Worm (Caenorhabditis elegans): Measurements from ENCODE around the gene srz-102.

srz-102 gene

ce11 chrV:16695499-16695898, 8.2 kb downstream of the srz-102 start:
- TF ChIP-seq nhr-84 (tag; optimal IDR thresholded peaks at IDR 0.05) (no peak), efl-1 (optimal IDR thresholded peaks at IDR 0.05) (no peak), efl-1 (GFP tag; optimal IDR thresholded peaks at IDR 0.05 in 1 of 2) (peak in 1 of 2 experiments; percentile 79), mdl-1 (tag; optimal IDR thresholded peaks at IDR 0.05) (no peak), sptf-1 (tag; optimal IDR thresholded peaks at IDR 0.05) (no peak), mef-2 (tag; optimal IDR thresholded peaks at IDR 0.05) (no peak)

DNA sequence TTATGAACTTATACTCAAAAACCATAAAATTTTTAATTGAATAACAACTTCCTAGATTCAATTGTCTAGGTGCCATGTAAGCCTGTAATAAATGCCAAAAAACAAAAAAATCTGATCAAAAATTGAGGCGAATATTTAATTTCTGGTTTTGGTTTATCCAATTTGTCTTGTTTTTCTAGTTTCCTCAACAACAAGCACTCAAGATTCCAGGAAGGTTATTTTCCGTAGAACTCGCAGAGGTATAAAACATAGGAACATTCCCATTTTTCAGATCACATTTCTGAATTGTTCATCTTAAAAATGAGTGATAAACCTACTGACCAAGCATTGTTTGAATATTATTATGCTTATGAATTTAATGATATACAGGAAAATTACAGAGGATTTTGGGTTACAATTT, 9.9 kb downstream of the srz-102 start, which contains the start of gene srw-41:
Gene srw-41, plus strand, starts transcription at position 301 of the 400 bp plus-strand sequence.
- TF ChIP-seq egl-27 (tag; optimal IDR thresholded peaks at IDR 0.05) (no peak), lin-35 (GFP tag; optimal IDR thresholded peaks at IDR 0.05) (no peak), snpc-4 (tag; optimal IDR thresholded peaks at IDR 0.05) (no peak), lin-13 (GFP tag; optimal IDR thresholded peaks at IDR 0.05) (no peak), ets-5 (GFP tag; IDR thresholded peaks at IDR 0.05) (no peak), unc-86 (tag; optimal IDR thresholded peaks at IDR 0.05) (no peak), zip-4 (GFP tag; optimal IDR thresholded peaks at IDR 0.05) (no peak), fos-1 (tag; optimal IDR thresholded peaks at IDR 0.05) (no peak), Y116A8C.19 (tag; optimal IDR thresholded peaks at IDR 0.05; ENCODE audit: borderline replicate concordance) (no peak), efl-1 (optimal IDR thresholded peaks at IDR 0.05) (no peak), efl-1 (GFP tag; optimal IDR thresholded peaks at IDR 0.05 in 1 of 2) (no peak)

ce11 chrV:16699752-16700259, 12.5 kb downstream of the srz-102 start, which contains the start of gene Y70C5C.1:
Gene Y70C5C.1, plus strand, starts transcription at chrV:16700209.
- TF ChIP-seq efl-1 (optimal IDR thresholded peaks at IDR 0.05) (no peak), efl-1 (GFP tag; optimal IDR thresholded peaks at IDR 0.05 in 1 of 2) (peak in 1 of 2 experiments; percentile 85), ces-1 (GFP tag; optimal IDR thresholded peaks at IDR 0.05) (no peak)

ce11 chrV:16706549-16706948, 19.2 kb downstream of the srz-102 start, which contains the start of gene clec-9:
Gene clec-9, minus strand, starts transcription at chrV:16706649.
- TF ChIP-seq lin-39 (tag; optimal IDR thresholded peaks at IDR 0.05) (no peak), skn-1 (tag; optimal IDR thresholded peaks at IDR 0.05) (no peak), fos-1 (tag; optimal IDR thresholded peaks at IDR 0.05) (no peak), tbx-2 (tag; optimal IDR thresholded peaks at IDR 0.05) (no peak), alr-1 (tag; optimal IDR thresholded peaks at IDR 0.05; ENCODE audit: borderline replicate concordance) (no peak), zag-1 (tag; optimal IDR thresholded peaks at IDR 0.05) (no peak), C04F5.9 (tag; optimal IDR thresholded peaks at IDR 0.05) (no peak), lin-15B (tag; optimal IDR thresholded peaks at IDR 0.05) (no peak), ets-5 (GFP tag; IDR thresholded peaks at IDR 0.05) (no peak), ceh-8 (GFP tag; optimal IDR thresholded peaks at IDR 0.05) (no peak), unc-86 (tag; optimal IDR thresholded peaks at IDR 0.05) (no peak), ceh-88 (GFP tag; IDR thresholded peaks at IDR 0.05) (no peak), zip-4 (GFP tag; optimal IDR thresholded peaks at IDR 0.05) (no peak), dpl-1 (GFP tag; optimal IDR thresholded peaks at IDR 0.05) (no peak), nhr-71 (tag; optimal IDR thresholded peaks at IDR 0.05) (no peak), aha-1 (tag; optimal IDR thresholded peaks at IDR 0.05) (no peak), hlh-4 (tag; optimal IDR thresholded peaks at IDR 0.05) (no peak), unc-62 (GFP tag; optimal IDR thresholded peaks at IDR 0.05) (no peak)

DNA sequence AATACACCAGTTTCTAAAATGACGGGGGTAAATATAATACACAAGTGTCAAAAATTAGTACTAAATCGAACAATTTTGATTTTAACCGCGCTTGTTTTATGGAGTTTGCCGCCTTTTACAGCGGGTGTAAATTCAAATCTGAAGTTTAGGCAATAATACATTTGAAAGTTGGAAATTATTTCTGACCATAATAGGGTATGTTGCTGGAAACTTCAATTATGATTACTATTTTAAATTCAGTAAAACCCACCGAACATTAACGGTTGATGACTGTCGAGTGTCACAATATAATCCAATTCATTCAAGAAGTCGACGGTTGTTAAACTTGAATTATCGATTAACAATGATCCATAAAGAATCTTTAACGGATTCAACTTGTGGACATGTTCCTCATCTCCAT, 26.5 kb downstream of the srz-102 start:
- no peak for TF ChIP-seq lin-39 (tag; optimal IDR thresholded peaks at IDR 0.05)
- TF ChIP-seq sup-37 (GFP tag; optimal IDR thresholded peaks at IDR 0.05), result no peak
- no peak for TF ChIP-seq sptf-1 (tag; optimal IDR thresholded peaks at IDR 0.05)
- no peak for TF ChIP-seq nhr-12 (tag; optimal IDR thresholded peaks at IDR 0.05)
- no peak for TF ChIP-seq hlh-4 (tag; optimal IDR thresholded peaks at IDR 0.05)
- no peak for TF ChIP-seq nhr-77 (tag; optimal IDR thresholded peaks at IDR 0.05)
- no peak for TF ChIP-seq aly-2 (tag; optimal IDR thresholded peaks at IDR 0.05)
- no peak for TF ChIP-seq xbp-1 (tag; optimal IDR thresholded peaks at IDR 0.05)
- TF ChIP-seq pag-3 (tag; optimal IDR thresholded peaks at IDR 0.05; ENCODE audit: borderline replicate concordance, insufficient read depth), result no peak
- no peak for TF ChIP-seq nhr-90 (tag; optimal IDR thresholded peaks at IDR 0.05; ENCODE audit: poor library complexity)
- TF ChIP-seq mab-9 (GFP tag; IDR thresholded peaks at IDR 0.05), result no peak
- no peak for TF ChIP-seq elt-3 (tag; optimal IDR thresholded peaks at IDR 0.05)
- no peak for TF ChIP-seq C04F5.9 (tag; optimal IDR thresholded peaks at IDR 0.05)
- no peak for TF ChIP-seq egl-13 (tag; optimal IDR thresholded peaks at IDR 0.05)
- TF ChIP-seq jun-1 (tag; optimal IDR thresholded peaks at IDR 0.05), result no peak
- TF ChIP-seq swsn-7 (tag; optimal IDR thresholded peaks at IDR 0.05), result no peak
